Fruit fly (Drosophila melanogaster) whole organism, wandering third instar larva: Measurements from ENCODE around the gene CG32147.

Experiments used
- Abd-B ChIP-seq: fragments of >200 bp; optimal IDR thresholded peaks from 2 replicates; lab custom pipeline; 2017; ENCODE audit warnings: missing biosample characterization, missing genetic modification characterization
- CG32264 ChIP-seq: fragments of 200-800 bp; sonication (Bioruptor generic); optimal IDR thresholded peaks from 2 replicates; lab custom pipeline; 2016; ENCODE audit warnings: missing biosample characterization, missing genetic modification characterization
- CG9705 ChIP-seq: fragments of 200-800 bp; sonication (Bioruptor generic); optimal IDR thresholded peaks from 2 replicates; lab custom pipeline; 2018; ENCODE audit warnings: missing biosample characterization, mild to moderate bottlenecking, missing genetic modification characterization
- CrebA ChIP-seq: fragments of 200-800 bp; sonication (Bioruptor generic); optimal IDR thresholded peaks from 2 replicates; lab custom pipeline; 2016; ENCODE audit warnings: missing biosample characterization, mild to moderate bottlenecking, missing genetic modification characterization, borderline replicate concordance
- Dfd ChIP-seq: fragments of >200 bp; optimal IDR thresholded peaks from 2 replicates; lab custom pipeline; 2017; ENCODE audit warnings: missing biosample characterization, missing genetic modification characterization
- Dif ChIP-seq: fragments of 200-275, 200-300 bp; sonication (Bioruptor generic); optimal IDR thresholded peaks from 2 replicates; lab custom pipeline; 2018; ENCODE audit warnings: missing biosample characterization, missing genetic modification characterization; ENCODE audit not compliant: partially characterized antibody
- GATAd ChIP-seq: sonication (Bioruptor generic); optimal IDR thresholded peaks from 2 replicates; lab custom pipeline; 2016; ENCODE audit warnings: missing biosample characterization, missing genetic modification characterization
- HLH106 ChIP-seq: fragments of 200-800 bp; optimal IDR thresholded peaks from 3 replicates; lab custom pipeline; 2019; ENCODE audit warnings: missing biosample characterization, mild to moderate bottlenecking, missing genetic modification characterization, moderate library complexity
- Hnf4 ChIP-seq: fragments of 200-800 bp; sonication (Bioruptor generic); optimal IDR thresholded peaks from 2 replicates; lab custom pipeline; 2016; ENCODE audit warnings: missing biosample characterization, mild to moderate bottlenecking, missing genetic modification characterization
- Hr78 ChIP-seq: fragments of >200 bp; optimal IDR thresholded peaks from 2 replicates; lab custom pipeline; 2017; ENCODE audit warnings: missing biosample characterization, missing genetic modification characterization
- Hr83 ChIP-seq: fragments of 200-300 bp; sonication (Bioruptor generic); optimal IDR thresholded peaks from 2 replicates; lab custom pipeline; 2016; ENCODE audit warnings: missing biosample characterization, mild to moderate bottlenecking, missing genetic modification characterization, moderate library complexity; ENCODE audit not compliant: poor library complexity, severe bottlenecking
- Jra ChIP-seq: sonication (Bioruptor generic); optimal IDR thresholded peaks from 2 replicates; lab custom pipeline; 2016; ENCODE audit warnings: missing biosample characterization, missing genetic modification characterization
- Mio ChIP-seq: sonication (Bioruptor generic); optimal IDR thresholded peaks from 2 replicates; lab custom pipeline; 2016; ENCODE audit warnings: missing biosample characterization, missing genetic modification characterization
- Myc ChIP-seq: fragments of >200 bp; optimal IDR thresholded peaks from 2 replicates; lab custom pipeline; 2017
- N ChIP-seq: fragments of >200 bp; optimal IDR thresholded peaks from 2 replicates; lab custom pipeline; 2018; ENCODE audit warnings: missing biosample characterization, missing external identifiers, missing genetic modification characterization
- OdsH ChIP-seq: fragments of 200-800 bp; sonication (Bioruptor generic); optimal IDR thresholded peaks from 2 replicates; lab custom pipeline; 2016; ENCODE audit warnings: missing biosample characterization, mild to moderate bottlenecking, missing genetic modification characterization
- Rel ChIP-seq, 2 experiments: fragments of 200-800 bp; sonication (Bioruptor generic) in 1 of 2; optimal IDR thresholded peaks; 2 replicates in 1 of 2; 3 replicates in 1 of 2; lab custom pipeline; 2016 to 2019; ENCODE audit warnings: mild to moderate bottlenecking in 2 of 2, missing biosample characterization in 2 of 2, missing genetic modification characterization in 2 of 2, moderate library complexity in 1 of 2
- Sp1 ChIP-seq: fragments of 200-800 bp; sonication (Bioruptor generic); optimal IDR thresholded peaks from 3 replicates; lab custom pipeline; 2019; ENCODE audit warnings: missing biosample characterization, mild to moderate bottlenecking, missing genetic modification characterization, moderate library complexity
- Vsx2 ChIP-seq: fragments of 200-300, 225-300 bp; sonication (Bioruptor generic); optimal IDR thresholded peaks from 2 replicates; lab custom pipeline; 2018; ENCODE audit warnings: missing biosample characterization, missing genetic modification characterization; ENCODE audit not compliant: partially characterized antibody
- br ChIP-seq: fragments of 200-800 bp; sonication (Bioruptor generic); optimal IDR thresholded peaks from 2 replicates; lab custom pipeline; 2016; ENCODE audit warnings: missing biosample characterization, missing genetic modification characterization
- brk ChIP-seq: fragments of 200-800 bp; sonication (Bioruptor generic); optimal IDR thresholded peaks from 2 replicates; lab custom pipeline; 2016; ENCODE audit warnings: missing biosample characterization, mild to moderate bottlenecking, missing genetic modification characterization
- dl ChIP-seq, 2 experiments: fragments of 175-275, 200-275 bp in 1 of 2; fragments of 200-275 bp in 1 of 2; sonication (Bioruptor generic); optimal IDR thresholded peaks; lab custom pipeline; 2018; ENCODE audit warnings: mild to moderate bottlenecking in 2 of 2, missing biosample characterization in 2 of 2, missing genetic modification characterization in 2 of 2, moderate library complexity in 2 of 2; ENCODE audit not compliant: partially characterized antibody in 2 of 2, insufficient read depth in 1 of 2
- dmrt93B ChIP-seq: fragments of 200-800 bp; sonication (Bioruptor generic); optimal IDR thresholded peaks from 2 replicates; lab custom pipeline; 2018; ENCODE audit warnings: missing biosample characterization, mild to moderate bottlenecking, missing genetic modification characterization
- dsf ChIP-seq: sonication (Bioruptor generic); optimal IDR thresholded peaks from 2 replicates; lab custom pipeline; 2016; ENCODE audit warnings: missing biosample characterization, missing genetic modification characterization, borderline replicate concordance
- ey ChIP-seq: fragments of 200-800 bp; sonication (Bioruptor generic); optimal IDR thresholded peaks from 2 replicates; lab custom pipeline; 2016; ENCODE audit warnings: missing biosample characterization, missing genetic modification characterization
- foxo ChIP-seq, 2 experiments: fragments of 200-800 bp; sonication (Bioruptor generic); optimal IDR thresholded peaks; 2 replicates in 1 of 2; 3 replicates in 1 of 2; lab custom pipeline; 2016 to 2017; ENCODE audit warnings: missing biosample characterization in 2 of 2, missing genetic modification characterization in 2 of 2
- fru ChIP-seq: fragments of 200-800 bp; sonication (Bioruptor generic); optimal IDR thresholded peaks from 3 replicates; lab custom pipeline; 2016; ENCODE audit warnings: missing biosample characterization, mild to moderate bottlenecking, missing genetic modification characterization
- h ChIP-seq: fragments of 200-800 bp; sonication (Bioruptor generic); optimal IDR thresholded peaks from 3 replicates; lab custom pipeline; 2016; ENCODE audit warnings: missing biosample characterization, mild to moderate bottlenecking, missing genetic modification characterization
- jim ChIP-seq: fragments of 175-275, 200-325 bp; sonication (Bioruptor generic); optimal IDR thresholded peaks from 2 replicates; lab custom pipeline; 2016; ENCODE audit warnings: missing biosample characterization, mild to moderate bottlenecking, missing genetic modification characterization
- lola ChIP-seq: fragments of >200 bp; optimal IDR thresholded peaks from 2 replicates; lab custom pipeline; 2017; ENCODE audit warnings: missing biosample characterization, missing genetic modification characterization
- pan ChIP-seq: fragments of >200 bp; optimal IDR thresholded peaks from 2 replicates; lab custom pipeline; 2017
- psq ChIP-seq: fragments of 200-800 bp; sonication (Bioruptor generic); optimal IDR thresholded peaks from 3 replicates; lab custom pipeline; 2017; ENCODE audit warnings: missing biosample characterization, mild to moderate bottlenecking, missing genetic modification characterization, moderate library complexity
- rgr ChIP-seq: fragments of 200-800 bp; sonication (Bioruptor generic); optimal IDR thresholded peaks from 3 replicates; lab custom pipeline; 2016; ENCODE audit warnings: missing biosample characterization, mild to moderate bottlenecking, missing genetic modification characterization
- sage ChIP-seq: fragments of 200-800 bp; sonication (Bioruptor generic); optimal IDR thresholded peaks from 2 replicates; lab custom pipeline; 2016; ENCODE audit warnings: missing biosample characterization, mild to moderate bottlenecking, missing genetic modification characterization
- sv ChIP-seq: fragments of 200-800 bp; sonication (Bioruptor generic); optimal IDR thresholded peaks from 3 replicates; lab custom pipeline; 2016; ENCODE audit warnings: missing biosample characterization, missing genetic modification characterization
- tai ChIP-seq: sonication (Bioruptor generic); optimal IDR thresholded peaks from 2 replicates; lab custom pipeline; 2016; ENCODE audit warnings: missing biosample characterization, missing genetic modification characterization
- usp ChIP-seq: fragments of >200 bp; optimal IDR thresholded peaks from 2 replicates; lab custom pipeline; 2017; ENCODE audit warnings: missing biosample characterization, missing genetic modification characterization
- woc ChIP-seq: sonication (Bioruptor generic); optimal IDR thresholded peaks from 2 replicates; lab custom pipeline; 2016; ENCODE audit warnings: missing biosample characterization, mild to moderate bottlenecking, missing genetic modification characterization

The CG32147 gene

dm6 chr3L:15136659-15137572 is 6.9 kb downstream of the CG32147 start, which contains the start of gene CG12316 (continued):
- TF ChIP-seq Hr78 (GFP tag; lab: Kevin White, UChicago), result no peak

dm6 chr3L:15131278-15131677 is 12.6 kb downstream of the CG32147 start, which contains the start of gene CG13457:
Gene CG13457 (minus strand): TSS chr3L:15131378.
- TF ChIP-seq pan (lab: Kevin White, UChicago) (no peak), jim (no peak), sv (no peak), dl (GFP tag; optimal IDR thresholded peaks at IDR 0.05; lab: Kevin White, UChicago; ENCODE audit: insufficient read depth in 1 of 2, partially characterized antibody in 2 of 2) (no peak), Jra (GFP tag; lab: Kevin White, UChicago) (no peak), GATAd (GFP tag; lab: Kevin White, UChicago) (no peak)

dm6 chr3L:15125717-15126116 is 18.1 kb downstream of the CG32147 start:
- no peak for TF ChIP-seq CrebA (GFP tag; lab: Kevin White, UChicago)
- no peak for TF ChIP-seq Mio
- no peak for TF ChIP-seq Abd-B (GFP tag; lab: Kevin White, UChicago)
- no peak for TF ChIP-seq fru
- TF ChIP-seq Jra (GFP tag; lab: Kevin White, UChicago), result no peak
- TF ChIP-seq sage (GFP tag; lab: Kevin White, UChicago), result no peak
- TF ChIP-seq rgr, result no peak
- TF ChIP-seq woc (GFP tag; lab: Kevin White, UChicago), result no peak
- TF ChIP-seq br (GFP tag; lab: Kevin White, UChicago), result no peak
- no peak for TF ChIP-seq Vsx2
- no peak for TF ChIP-seq Myc (lab: Kevin White, UChicago)
- TF ChIP-seq usp (GFP tag; lab: Kevin White, UChicago), result no peak
- TF ChIP-seq psq (GFP tag; lab: Kevin White, UChicago), result no peak
- no peak for TF ChIP-seq jim

dm6 chr3L:15125077-15125652 is 18.7 kb downstream of the CG32147 start, which contains the start of gene CG16959:
Gene CG16959 (minus strand): TSS chr3L:15125321.
- TF ChIP-seq Myc (lab: Kevin White, UChicago) (no peak), N (GFP tag; lab: Kevin White, UChicago) (no peak), brk (GFP tag; lab: Kevin White, UChicago) (no peak), tai (no peak), Sp1 (GFP tag; lab: Kevin White, UChicago) (no peak), lola (GFP tag; lab: Kevin White, UChicago) (no peak), psq (GFP tag; lab: Kevin White, UChicago) (peak; percentile 2), usp (GFP tag; lab: Kevin White, UChicago) (no peak), Rel (GFP tag; optimal IDR thresholded peaks at IDR 0.05; lab: Kevin White, UChicago) (no peak), Rel (tag; optimal IDR thresholded peaks at IDR 0.05; lab: Kevin White, UChicago) (no peak), GATAd (GFP tag; lab: Kevin White, UChicago) (no peak), OdsH (GFP tag; lab: Kevin White, UChicago) (peak; percentile 17), CG32264 (GFP tag; lab: Kevin White, UChicago) (no peak), CrebA (GFP tag; lab: Kevin White, UChicago) (no peak), dl (GFP tag; optimal IDR thresholded peaks at IDR 0.05; lab: Kevin White, UChicago; ENCODE audit: insufficient read depth in 1 of 2, partially characterized antibody in 2 of 2) (peak in 1 of 2 experiments; percentile 31), Dif (GFP tag; lab: Kevin White, UChicago) (peak; percentile 33), dsf (GFP tag; lab: Kevin White, UChicago) (no peak), woc (GFP tag; lab: Kevin White, UChicago) (peak; percentile 8), rgr (no peak), jim (no peak), br (GFP tag; lab: Kevin White, UChicago) (peak; percentile 9), Hr78 (GFP tag; lab: Kevin White, UChicago) (no peak), CG9705 (GFP tag; lab: Kevin White, UChicago) (no peak), pan (lab: Kevin White, UChicago) (no peak), Vsx2 (no peak), dmrt93B (GFP tag; lab: Kevin White, UChicago) (no peak), fru (no peak), Dfd (GFP tag; lab: Kevin White, UChicago) (no peak), ey (no peak), Jra (GFP tag; lab: Kevin White, UChicago) (no peak), Abd-B (GFP tag; lab: Kevin White, UChicago) (no peak), Hr83 (GFP tag; lab: Kevin White, UChicago) (no peak), foxo (GFP tag; optimal IDR thresholded peaks at IDR 0.05; lab: Kevin White, UChicago) (no peak), sv (no peak), h (no peak), Hnf4 (GFP tag; lab: Kevin White, UChicago) (no peak), sage (GFP tag; lab: Kevin White, UChicago) (no peak), HLH106 (tag; lab: Kevin White, UChicago) (no peak), Mio (no peak)
